Worm (Caenorhabditis elegans) whole organism, early embryonic: ENCODE data around the gene nlp-11.

Experiments
- B0310.2 ChIP-seq: sonication (generic microtip); optimal IDR thresholded peaks from 2 replicates; lab custom pipeline; 2016; ENCODE audit warnings: mild to moderate bottlenecking, missing genetic modification characterization, missing compliant biosample characterization
- F13C5.2 ChIP-seq: sonication (generic microtip); optimal IDR thresholded peaks from 2 replicates; lab custom pipeline; 2017; ENCODE audit warnings: mild to moderate bottlenecking, missing genetic modification characterization, inconsistent platforms, missing compliant biosample characterization
- aly-1 ChIP-seq: sonication (generic microtip); optimal IDR thresholded peaks from 2 replicates; lab custom pipeline; 2016; ENCODE audit warnings: missing genetic modification characterization, missing compliant biosample characterization
- ama-1 ChIP-seq: fragments of 150-350 bp; optimal IDR thresholded peaks from 2 replicates; lab custom pipeline; 2014
- ceh-13 ChIP-seq: fragments of 200-800 bp; sonication (Bioruptor generic); optimal IDR thresholded peaks from 2 replicates; lab custom pipeline; 2018; ENCODE audit warnings: mild to moderate bottlenecking, missing genetic modification characterization, missing compliant biosample characterization
- ceh-36 ChIP-seq: sonication (generic microtip); optimal IDR thresholded peaks from 2 replicates; lab custom pipeline; 2016; ENCODE audit warnings: missing genetic modification characterization, inconsistent platforms, missing compliant biosample characterization
- ets-7 ChIP-seq: sonication (generic microtip); optimal IDR thresholded peaks from 2 replicates; lab custom pipeline; 2016; ENCODE audit warnings: missing genotype, missing genetic modification characterization, missing compliant biosample characterization
- flt-1 ChIP-seq: fragments of 200-800 bp; sonication (Bioruptor generic); IDR thresholded peaks from 2 replicates; pipeline ENCODE4 v1.3.6; 2022; ENCODE audit warnings: missing genetic modification characterization, missing compliant biosample characterization
- pes-1 ChIP-seq: fragments of 200-800 bp; sonication (Bioruptor generic); IDR thresholded peaks from 2 replicates; pipeline ENCODE4 v1.3.6; 2022; ENCODE audit warnings: missing genetic modification reagents, missing genetic modification characterization, missing compliant biosample characterization
- scrt-1 ChIP-seq: fragments of 200-800 bp; sonication (Bioruptor generic); IDR thresholded peaks from 2 replicates; pipeline ENCODE4 v1.3.6; 2022; ENCODE audit warnings: missing genetic modification characterization, missing compliant biosample characterization
- sea-1 ChIP-seq: fragments of 200-800 bp; sonication (Bioruptor generic); conservative IDR thresholded peaks from 2 replicates; pipeline ENCODE4 v1.3.6; 2022; ENCODE audit warnings: missing genetic modification characterization, missing compliant biosample characterization
- tbx-37 ChIP-seq: fragments of 200-800 bp; sonication (Bioruptor generic); conservative IDR thresholded peaks from 2 replicates; pipeline ENCODE4 v1.3.6; 2022; ENCODE audit warnings: missing genetic modification reagents, missing genetic modification characterization, missing compliant biosample characterization
- tra-4 ChIP-seq: sonication (generic microtip); optimal IDR thresholded peaks from 2 replicates; lab custom pipeline; 2017; ENCODE audit warnings: missing genetic modification characterization, missing compliant biosample characterization

DNA sequence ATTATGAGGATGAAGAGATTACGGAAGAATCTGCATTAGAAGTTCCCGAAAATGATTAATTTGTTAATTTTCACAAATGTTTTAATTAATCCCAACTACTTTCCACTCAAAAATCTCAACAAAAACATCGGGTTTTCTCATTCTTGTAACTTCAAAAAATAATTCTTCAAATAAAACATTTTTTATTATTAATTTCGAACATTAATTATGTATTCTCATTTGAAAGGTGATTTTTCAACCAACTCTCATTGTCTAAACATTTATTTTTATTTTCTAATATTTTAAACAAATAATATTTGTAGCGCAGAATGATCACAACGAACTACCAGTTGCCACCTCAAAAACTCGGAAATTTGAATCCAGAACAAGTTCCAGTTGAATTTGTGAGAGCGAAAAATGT, 20.4 kb downstream of the nlp-11 start, which contains the start of gene ZK1320.7:
- no peak for TF ChIP-seq aly-1 (tag; lab: Kevin White, UChicago)
- no peak for TF ChIP-seq ceh-13 (GFP tag; lab: Kevin White, UChicago)
- TF ChIP-seq tbx-37 (GFP tag; lab: Robert Waterston, UW), result no peak
- TF ChIP-seq ama-1 (lab: Kevin White, UChicago), result no peak
- TF ChIP-seq ets-7 (tag; lab: Kevin White, UChicago), result no peak
- no peak for TF ChIP-seq F13C5.2
- TF ChIP-seq sea-1, result no peak
- TF ChIP-seq B0310.2 (tag; lab: Kevin White, UChicago), result no peak
- TF ChIP-seq scrt-1, result no peak
- no peak for TF ChIP-seq pes-1 (GFP tag; lab: Robert Waterston, UW)
- TF ChIP-seq flt-1 (GFP tag; lab: Robert Waterston, UW), result no peak
- TF ChIP-seq tra-4 (tag; lab: Kevin White, UChicago), result no peak
- TF ChIP-seq ceh-36, result no peak
